Fruit fly (Drosophila melanogaster): ENCODE results near the gene CG43680.
A peak's percentile ranks its signal among the peaks of the same experiment; 100 is the strongest.

Gene CG43680

DNA sequence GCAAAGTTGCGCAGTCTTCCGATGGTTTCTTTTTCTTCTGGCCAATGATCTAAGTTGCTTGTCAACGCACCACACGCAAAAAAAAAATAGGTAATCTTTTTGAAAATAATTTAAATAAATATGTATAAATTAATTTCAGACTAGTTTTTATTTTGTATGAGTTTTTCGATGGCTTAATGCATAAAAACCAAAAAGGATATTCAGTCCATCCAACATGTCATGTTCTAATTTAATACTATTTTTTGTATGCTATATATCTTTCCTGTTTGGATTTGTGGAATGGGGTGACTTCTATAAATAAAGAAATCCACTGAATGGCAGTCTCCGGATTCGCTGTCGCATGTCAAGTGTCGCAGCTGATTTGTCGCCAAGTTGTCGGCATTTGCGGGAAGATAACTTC is 43.5 kb downstream of the CG43680 start:
- TF ChIP-seq CG7368 (GFP tag; optimal IDR thresholded peaks at IDR 0.05) (no peak), CG6792 (GFP tag; optimal IDR thresholded peaks at IDR 0.05) (no peak), Eip93F (GFP tag; optimal IDR thresholded peaks at IDR 0.05) (no peak), CG16779 (tag; optimal IDR thresholded peaks at IDR 0.05) (no peak), cyc (GFP tag; optimal IDR thresholded peaks at IDR 0.05) (no peak), dac (GFP tag; optimal IDR thresholded peaks at IDR 0.05) (peak; percentile 4), achi (GFP tag; optimal IDR thresholded peaks at IDR 0.05) (peak; percentile 3), CG6808 (GFP tag; optimal IDR thresholded peaks at IDR 0.05) (no peak), svp (GFP tag) (no peak), Met (GFP tag; optimal IDR thresholded peaks at IDR 0.05) (no peak), CG1621 (tag; optimal IDR thresholded peaks at IDR 0.05) (no peak), CG6854 (GFP tag; optimal IDR thresholded peaks at IDR 0.05) (no peak), net (GFP tag; optimal IDR thresholded peaks at IDR 0.05) (no peak), CG3032 (tag; optimal IDR thresholded peaks at IDR 0.05) (no peak), Eip78C (GFP tag) (peak; percentile 62), CG11294 (GFP tag; IDR thresholded peaks at IDR 0.05) (no peak), Sox15 (GFP tag; optimal IDR thresholded peaks at IDR 0.05) (no peak), CG9139 (GFP tag; optimal IDR thresholded peaks at IDR 0.05) (no peak), CG6276 (GFP tag; optimal IDR thresholded peaks at IDR 0.05) (no peak), CG34406 (GFP tag; optimal IDR thresholded peaks at IDR 0.05) (no peak), ss (GFP tag; optimal IDR thresholded peaks at IDR 0.05) (no peak), fd85E (GFP tag; optimal IDR thresholded peaks at IDR 0.05) (no peak), Smox (GFP tag; optimal IDR thresholded peaks at IDR 0.05) (no peak), CG4318 (GFP tag; optimal IDR thresholded peaks at IDR 0.05) (no peak), eg (GFP tag; IDR thresholded peaks at IDR 0.05) (peak; percentile 64; the same call in 2 of the 3 replicates), fd59A (GFP tag; optimal IDR thresholded peaks at IDR 0.05) (no peak), CG15336 (GFP tag; IDR thresholded peaks at IDR 0.05) (peak; percentile 68), CG11762 (GFP tag; optimal IDR thresholded peaks at IDR 0.05; ENCODE audit: insufficient read depth) (no peak), Sox102F (GFP tag; optimal IDR thresholded peaks at IDR 0.05) (no peak), OdsH (GFP tag; optimal IDR thresholded peaks at IDR 0.05) (peak; percentile 7), Blimp-1 (GFP tag; optimal IDR thresholded peaks at IDR 0.05) (no peak), Eip75B (GFP tag; optimal IDR thresholded peaks at IDR 0.05) (no peak), vri (GFP tag; optimal IDR thresholded peaks at IDR 0.05) (no peak), topi (GFP tag; optimal IDR thresholded peaks at IDR 0.05) (no peak), CG3919 (GFP tag; optimal IDR thresholded peaks at IDR 0.05) (no peak), Ets96B (tag; optimal IDR thresholded peaks at IDR 0.05) (no peak), CG10631 (GFP tag; optimal IDR thresholded peaks at IDR 0.05) (peak; percentile 30), Gug (GFP tag; IDR thresholded peaks at IDR 0.05) (peak; percentile 43; the same call in 1 of the 2 replicates), Lpt (GFP tag; optimal IDR thresholded peaks at IDR 0.05) (no peak), Hr4 (GFP tag; optimal IDR thresholded peaks at IDR 0.05) (peak; percentile 22), CG8632 (GFP tag; optimal IDR thresholded peaks at IDR 0.05) (no peak), esn (GFP tag; optimal IDR thresholded peaks at IDR 0.05) (no peak), acj6 (GFP tag; optimal IDR thresholded peaks at IDR 0.05) (no peak), CG6163 (GFP tag; IDR thresholded peaks at IDR 0.05) (peak; percentile 49; the same call in 1 of the 3 replicates), lz (GFP tag; optimal IDR thresholded peaks at IDR 0.05) (no peak), Hr38 (GFP tag; optimal IDR thresholded peaks at IDR 0.05) (no peak), Ets21C (GFP tag; optimal IDR thresholded peaks at IDR 0.05) (no peak), CG32006 (GFP tag; optimal IDR thresholded peaks at IDR 0.05) (peak; percentile 37), Hr39 (GFP tag; optimal IDR thresholded peaks at IDR 0.05) (no peak), salr (GFP tag; optimal IDR thresholded peaks at IDR 0.05) (no peak), spab (GFP tag; optimal IDR thresholded peaks at IDR 0.05) (no peak), dsx (GFP tag; optimal IDR thresholded peaks at IDR 0.05; ENCODE audit: poor library complexity, severe bottlenecking) (no peak), CG8319 (GFP tag; optimal IDR thresholded peaks at IDR 0.05) (no peak)

Data from whole organism, prepupa.